Fruit fly (Drosophila melanogaster) Kc167 (cell line): ENCODE measurements around the gene Cyp6a16.

ENCODE experiments used
- Myc ChIP-seq: fragments of >200 bp; optimal IDR thresholded peaks from 2 replicates; lab custom pipeline; 2017; ENCODE audit warnings: missing external identifiers
- Sin3A ChIP-seq: fragments of >200 bp; optimal IDR thresholded peaks from 2 replicates; lab custom pipeline; 2018; ENCODE audit warnings: missing external identifiers
- h ChIP-seq: fragments of >200 bp; optimal IDR thresholded peaks from 3 replicates; lab custom pipeline; 2018; ENCODE audit warnings: missing external identifiers
- psq ChIP-seq: fragments of >200 bp; optimal IDR thresholded peaks from 2 replicates; lab custom pipeline; 2017; ENCODE audit warnings: missing external identifiers
- ttk ChIP-seq: sonication (Bioruptor generic); optimal IDR thresholded peaks from 2 replicates; lab custom pipeline; 2017; ENCODE audit warnings: missing external identifiers

dm6 chr2L:5581016-5581415, 42.5 kb downstream of the Cyp6a16 start, which contains the start of gene CG14011:
- TF ChIP-seq ttk (lab: Kevin White, UChicago) (no peak), Myc (no peak), psq (no peak), Sin3A (lab: Kevin White, UChicago) (no peak), h (no peak)
